Worm (Caenorhabditis elegans) whole organism, midembryonic: ENCODE data around the gene glr-7.

Experiments
- T22C8.4 ChIP-seq: fragments of 200-800 bp; sonication (Bioruptor generic); IDR thresholded peaks from 2 replicates; pipeline ENCODE4 v1.3.6; 2022; ENCODE audit warnings: missing genetic modification characterization, missing compliant biosample characterization
- flt-1 ChIP-seq: fragments of 200-800 bp; sonication (Bioruptor generic); IDR thresholded peaks from 2 replicates; pipeline ENCODE4 v1.3.6; 2022; ENCODE audit warnings: missing genetic modification characterization, missing compliant biosample characterization
- klf-2 ChIP-seq: fragments of 200-800 bp; sonication (Bioruptor generic); conservative IDR thresholded peaks from 2 replicates; pipeline ENCODE4 v1.3.6; 2022; ENCODE audit warnings: missing genetic modification reagents, missing genetic modification characterization, missing compliant biosample characterization
- ref-1 ChIP-seq: fragments of 200-800 bp; sonication (Bioruptor generic); conservative IDR thresholded peaks from 2 replicates; pipeline ENCODE4 v1.3.6; 2022; ENCODE audit warnings: missing genetic modification reagents, missing genetic modification characterization, missing compliant biosample characterization

DNA sequence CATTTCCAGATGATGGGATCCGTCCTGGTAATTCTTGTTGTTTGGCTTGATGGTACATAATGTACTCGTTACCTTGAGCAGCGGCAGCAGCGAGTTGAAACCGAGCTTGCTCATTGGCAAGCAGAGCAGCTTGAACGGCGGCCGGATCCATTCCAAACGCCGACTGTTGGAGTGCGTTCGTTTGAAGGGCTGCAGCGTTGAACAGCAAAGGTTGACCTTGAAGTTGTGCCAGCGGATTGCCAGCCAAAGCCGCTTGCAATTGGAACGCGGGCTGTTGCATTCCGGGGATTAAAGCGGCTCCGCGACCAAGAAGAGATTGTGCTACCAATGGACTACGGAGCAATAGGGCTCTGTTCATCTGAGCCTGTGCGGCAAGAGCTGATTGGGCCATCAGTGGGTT lies 26.5 kb upstream of the glr-7 start:
- no peak for TF ChIP-seq flt-1 (GFP tag; lab: Robert Waterston, UW)
- no peak for TF ChIP-seq ref-1 (GFP tag; lab: Robert Waterston, UW)
- no peak for TF ChIP-seq klf-2 (GFP tag; lab: Robert Waterston, UW)
- no peak for TF ChIP-seq T22C8.4
